Worm (Caenorhabditis elegans): ENCODE data around the gene F41C3.11.

The F41C3.11 gene

ce11 chrII:4681391-4681790, 52.4 kb downstream of the F41C3.11 start, which contains the start of gene T05A7.7:
T05A7.7 (minus strand) TSS chrII:4681491.
- TF ChIP-seq hlh-30 (tag; optimal IDR thresholded peaks at IDR 0.05; ENCODE audit: insufficient read depth) = no peak
- TF ChIP-seq ceh-62 (tag; optimal IDR thresholded peaks at IDR 0.05) = no peak
- no peak for TF ChIP-seq egl-43 (GFP tag; IDR thresholded peaks at IDR 0.05)
- TF ChIP-seq skn-1 (tag; optimal IDR thresholded peaks at IDR 0.05) = no peak
- TF ChIP-seq madf-5 (GFP tag; IDR thresholded peaks at IDR 0.05) = no peak
- no peak for TF ChIP-seq nhr-77 (tag; optimal IDR thresholded peaks at IDR 0.05)
- no peak for TF ChIP-seq unc-62 (GFP tag; optimal IDR thresholded peaks at IDR 0.05 in 1 of 2)
- TF ChIP-seq unc-62 (tag; optimal IDR thresholded peaks at IDR 0.05) = no peak
- TF ChIP-seq F49E8.2 (tag; optimal IDR thresholded peaks at IDR 0.05; ENCODE audit: borderline replicate concordance) = no peak
- no peak for TF ChIP-seq nhr-76 (tag; optimal IDR thresholded peaks at IDR 0.05)
- no peak for TF ChIP-seq F26F4.8 (GFP tag; conservative IDR thresholded peaks at IDR 0.05)
- no peak for TF ChIP-seq zag-1 (tag; optimal IDR thresholded peaks at IDR 0.05)
- no peak for TF ChIP-seq pqm-1 (tag; optimal IDR thresholded peaks at IDR 0.05)
